Worm (Caenorhabditis elegans) whole organism, midembryonic: ENCODE data around the gene Y105C5B.17.

Experiments used
- flt-1 ChIP-seq: fragments of 200-800 bp; sonication (Bioruptor generic); IDR thresholded peaks from 2 replicates; pipeline ENCODE4 v1.3.6; 2022; ENCODE audit warnings: missing genetic modification characterization, missing compliant biosample characterization
- klf-2 ChIP-seq: fragments of 200-800 bp; sonication (Bioruptor generic); conservative IDR thresholded peaks from 2 replicates; pipeline ENCODE4 v1.3.6; 2022; ENCODE audit warnings: missing genetic modification reagents, missing genetic modification characterization, missing compliant biosample characterization
- med-1 ChIP-seq: sonication (generic microtip); optimal IDR thresholded peaks from 2 replicates; lab custom pipeline; 2017; ENCODE audit warnings: missing genetic modification characterization, mild to moderate bottlenecking, missing compliant biosample characterization, antibody characterized with exemption, missing genetic modification reagents; ENCODE audit not compliant: insufficient read depth
- ref-1 ChIP-seq: fragments of 200-800 bp; sonication (Bioruptor generic); conservative IDR thresholded peaks from 2 replicates; pipeline ENCODE4 v1.3.6; 2022; ENCODE audit warnings: missing genetic modification reagents, missing genetic modification characterization, missing compliant biosample characterization
- tab-1 ChIP-seq: fragments of 200-800 bp; sonication (Bioruptor generic); IDR thresholded peaks from 2 replicates; pipeline ENCODE4 v1.3.6; 2022; ENCODE audit warnings: missing genetic modification characterization, missing compliant biosample characterization
- ztf-23 ChIP-seq: fragments of 200-800 bp; sonication (Bioruptor generic); IDR thresholded peaks from 2 replicates; pipeline ENCODE4 v1.3.6; 2022; ENCODE audit warnings: missing genetic modification reagents, missing genetic modification characterization, missing compliant biosample characterization
- ztf-29 ChIP-seq: fragments of 200-800 bp; sonication (Bioruptor generic); IDR thresholded peaks from 2 replicates; pipeline ENCODE4 v1.3.6; 2022; ENCODE audit warnings: missing genetic modification reagents, missing genetic modification characterization, missing compliant biosample characterization

DNA sequence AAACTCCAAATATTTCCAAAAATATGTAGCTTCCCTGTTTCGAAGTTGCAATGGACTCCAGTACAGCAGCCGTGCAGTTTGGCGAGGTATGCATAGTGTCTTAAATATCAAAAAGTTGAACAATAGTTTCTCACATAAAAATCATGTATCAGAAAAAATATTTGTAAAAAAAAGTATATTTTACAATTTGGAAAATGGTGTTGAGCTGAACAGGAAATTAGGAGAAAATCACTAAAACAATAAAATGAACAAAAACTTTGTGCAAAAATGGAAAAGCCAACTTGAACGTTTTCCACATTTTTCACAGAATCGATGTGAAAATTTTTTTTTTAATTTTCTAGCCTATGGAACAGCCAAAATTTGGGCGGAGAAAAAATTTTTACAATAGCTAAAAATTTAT is 36.2 kb upstream of the Y105C5B.17 start, which contains the start of gene Y105C5B.8:
- TF ChIP-seq ztf-23 (GFP tag; lab: Robert Waterston, UW) (no peak), flt-1 (GFP tag; lab: Robert Waterston, UW) (no peak), klf-2 (GFP tag; lab: Robert Waterston, UW) (no peak), ref-1 (GFP tag; lab: Robert Waterston, UW) (no peak), ztf-29 (GFP tag; lab: Robert Waterston, UW) (no peak), tab-1 (no peak), med-1 (GFP tag; lab: Kevin White, UChicago) (no peak)
